Fruit fly (Drosophila melanogaster) Kc167 (cell line): Measurements from ENCODE around the gene ND-75.

Experiments
- Myc ChIP-seq: fragments of >200 bp; optimal IDR thresholded peaks from 2 replicates; lab custom pipeline; 2017; ENCODE audit warnings: missing external identifiers
- h ChIP-seq: fragments of >200 bp; optimal IDR thresholded peaks from 3 replicates; lab custom pipeline; 2018; ENCODE audit warnings: missing external identifiers
- insv ChIP-seq: fragments of >200 bp; optimal IDR thresholded peaks from 3 replicates; lab custom pipeline; 2018; ENCODE audit warnings: missing external identifiers
- psq ChIP-seq: fragments of >200 bp; optimal IDR thresholded peaks from 2 replicates; lab custom pipeline; 2017; ENCODE audit warnings: missing external identifiers
- ttk ChIP-seq: sonication (Bioruptor generic); optimal IDR thresholded peaks from 2 replicates; lab custom pipeline; 2017; ENCODE audit warnings: missing external identifiers

DNA sequence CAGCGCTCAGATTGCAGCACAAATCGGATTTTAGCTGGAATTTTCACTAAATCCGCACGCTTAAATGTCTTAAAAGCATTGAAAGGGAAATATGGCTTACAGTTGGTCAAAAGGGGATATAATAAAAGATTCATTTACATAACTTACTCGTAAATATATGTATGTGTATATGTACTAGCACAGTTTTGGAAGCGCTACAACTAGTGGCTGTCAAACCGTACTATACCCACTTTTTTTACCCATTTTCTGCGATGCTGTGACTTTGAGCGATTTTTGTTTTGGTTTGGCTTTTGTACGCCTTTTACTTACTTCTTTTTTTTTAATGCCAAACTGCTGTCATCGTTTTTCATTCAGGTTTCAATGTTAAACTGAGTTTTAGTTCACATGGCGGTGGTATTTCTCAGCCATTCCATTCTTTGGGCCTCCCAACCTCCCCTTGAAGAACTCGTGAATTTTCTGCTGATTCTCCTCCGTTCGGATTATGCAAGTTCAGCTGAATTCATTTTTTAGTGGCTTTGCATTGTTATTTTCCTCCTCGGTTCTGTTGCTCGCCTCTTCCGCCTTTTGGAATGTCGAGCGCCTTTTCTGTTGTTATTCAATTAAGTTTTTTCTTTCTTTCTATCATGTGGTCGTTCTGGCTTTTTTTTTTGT is 17.4 kb downstream of the ND-75 start:
- TF ChIP-seq h (lab: Kevin White, UChicago), result no peak
- TF ChIP-seq Myc, result no peak
- no peak for TF ChIP-seq ttk (lab: Kevin White, UChicago)
- TF ChIP-seq psq (lab: Kevin White, UChicago), result no peak
- no peak for TF ChIP-seq insv (lab: Kevin White, UChicago)
